Worm (Caenorhabditis elegans) whole organism, L2 larva: Measurements from ENCODE around the gene C49F8.3.

Experiments used
- aly-2 ChIP-seq: fragments of 150-350 bp; optimal IDR thresholded peaks from 2 replicates; lab custom pipeline; 2014; ENCODE audit warnings: missing biosample characterization, missing genetic modification characterization
- egl-27 ChIP-seq: sonication (generic microtip); optimal IDR thresholded peaks from 3 replicates; lab custom pipeline; 2017; ENCODE audit warnings: missing biosample characterization, missing genetic modification reagents, missing genetic modification characterization
- lin-11 ChIP-seq: fragments of 150-350 bp; sonication (generic microtip); optimal IDR thresholded peaks from 2 replicates; lab custom pipeline; 2014; ENCODE audit warnings: missing biosample characterization, missing genetic modification characterization, inconsistent platforms, mixed read lengths
- mdl-1 ChIP-seq, 2 experiments: fragments of 150-350 bp in 1 of 2; sonication (generic microtip) in 1 of 2; optimal IDR thresholded peaks; 2 replicates each; lab custom pipeline; 2017; ENCODE audit warnings: missing biosample characterization in 2 of 2, missing genetic modification characterization in 2 of 2
- nhr-129 ChIP-seq: fragments of 150-350 bp; optimal IDR thresholded peaks from 2 replicates; lab custom pipeline; 2014; ENCODE audit warnings: missing biosample characterization, missing genetic modification characterization
- nhr-237 ChIP-seq: fragments of 150-350 bp; optimal IDR thresholded peaks from 2 replicates; lab custom pipeline; 2014; ENCODE audit warnings: missing biosample characterization, missing genetic modification characterization
- nhr-25 ChIP-seq: fragments of 150-350 bp; sonication (generic microtip); optimal IDR thresholded peaks from 3 replicates; lab custom pipeline; 2014; ENCODE audit warnings: missing biosample characterization, missing genetic modification characterization
- nhr-77 ChIP-seq: fragments of 150-350 bp; optimal IDR thresholded peaks from 2 replicates; lab custom pipeline; 2014; ENCODE audit warnings: missing biosample characterization, missing genetic modification characterization
- snpc-4 ChIP-seq: fragments of 150-350 bp; optimal IDR thresholded peaks from 2 replicates; lab custom pipeline; 2014; ENCODE audit warnings: missing biosample characterization, missing genetic modification characterization
- unc-55 ChIP-seq: fragments of 150-350 bp; sonication (generic microtip); optimal IDR thresholded peaks from 3 replicates; lab custom pipeline; 2014; ENCODE audit warnings: missing biosample characterization, missing genetic modification reagents, missing genetic modification characterization
- unc-62 ChIP-seq: fragments of 150-350 bp; optimal IDR thresholded peaks from 2 replicates; lab custom pipeline; 2014; ENCODE audit warnings: missing biosample characterization, missing genetic modification reagents, missing genetic modification characterization
- zag-1 ChIP-seq: fragments of 150-350 bp; optimal IDR thresholded peaks from 2 replicates; lab custom pipeline; 2014; ENCODE audit warnings: missing biosample characterization, missing genetic modification characterization

- no peak for TF ChIP-seq lin-11 (tag; lab: Kevin White, UChicago)
- no peak for TF ChIP-seq snpc-4
- no peak for TF ChIP-seq mdl-1 (tag; optimal IDR thresholded peaks at IDR 0.05; lab: Kevin White, UChicago)
- TF ChIP-seq nhr-129 (tag; lab: Kevin White, UChicago), result no peak
- TF ChIP-seq egl-27 (tag; lab: Kevin White, UChicago), result no peak
- no peak for TF ChIP-seq zag-1 (tag; lab: Kevin White, UChicago)
- TF ChIP-seq nhr-77 (tag; lab: Kevin White, UChicago), result no peak
- TF ChIP-seq nhr-25 (tag; lab: Kevin White, UChicago), result no peak
- TF ChIP-seq unc-62 (GFP tag; lab: Kevin White, UChicago), result no peak
- TF ChIP-seq unc-55 (GFP tag; lab: Kevin White, UChicago), result no peak
- TF ChIP-seq aly-2 (tag; lab: Kevin White, UChicago), result no peak
- no peak for TF ChIP-seq nhr-237
Measured at ce11 chrX:13368283-13368682, 19.1 kb downstream of the C49F8.3 start.
